Worm (Caenorhabditis elegans): Measurements from ENCODE around the gene Y42G9A.3.

ce11 chrIII:6179062-6179461, 33.0 kb downstream of the Y42G9A.3 start:
- TF ChIP-seq sea-1 (GFP tag; conservative IDR thresholded peaks at IDR 0.05) (no peak), aly-1 (tag; optimal IDR thresholded peaks at IDR 0.05) (no peak), tbx-11 (GFP tag; IDR thresholded peaks at IDR 0.05) (no peak), ceh-36 (tag; optimal IDR thresholded peaks at IDR 0.05) (no peak), tbx-37 (GFP tag; conservative IDR thresholded peaks at IDR 0.05) (no peak), ama-1 (optimal IDR thresholded peaks at IDR 0.05) (no peak), flt-1 (GFP tag; IDR thresholded peaks at IDR 0.05) (no peak), scrt-1 (GFP tag; IDR thresholded peaks at IDR 0.05) (no peak), B0310.2 (tag; optimal IDR thresholded peaks at IDR 0.05) (no peak), tra-4 (tag; optimal IDR thresholded peaks at IDR 0.05) (no peak), F13C5.2 (tag; optimal IDR thresholded peaks at IDR 0.05) (no peak)
